Fruit fly (Drosophila melanogaster) whole organism, wandering third instar larva: ENCODE measurements around the gene sqd.

Experiments
- sage ChIP-seq: fragments of 200-800 bp; sonication (Bioruptor generic); optimal IDR thresholded peaks from 2 replicates; lab custom pipeline; 2016; ENCODE audit warnings: missing biosample characterization, mild to moderate bottlenecking, missing genetic modification characterization

sqd gene

dm6 chr3R:13587697-13588096, 58.4 kb downstream of the sqd start, which contains the start of gene CG14370:
Gene CG14370, plus strand, starts transcription at chr3R:13587997.
- TF ChIP-seq sage (GFP tag; lab: Kevin White, UChicago): no peak
- TF ChIP-seq, all 38 proteins: peak for 0
